Worm (Caenorhabditis elegans): ENCODE results near the gene scl-21.
A peak's percentile ranks its signal among the peaks of the same experiment; 100 is the strongest.

Gene scl-21

ce11 chrV:19519511-19519934 lies 24.0 kb upstream of the scl-21 start (continued):
- TF ChIP-seq cey-2 (tag; optimal IDR thresholded peaks at IDR 0.05; ENCODE audit: borderline replicate concordance, insufficient read depth): no peak
- TF ChIP-seq lir-3 (tag; optimal IDR thresholded peaks at IDR 0.05): no peak
- no peak for TF ChIP-seq zfp-2 (tag; optimal IDR thresholded peaks at IDR 0.05)
- TF ChIP-seq ces-1 (GFP tag; optimal IDR thresholded peaks at IDR 0.05): no peak
- no peak for TF ChIP-seq R02D3.7 (tag; optimal IDR thresholded peaks at IDR 0.05)
- TF ChIP-seq ceh-62 (tag; optimal IDR thresholded peaks at IDR 0.05): no peak
- no peak for TF ChIP-seq aly-2 (tag; optimal IDR thresholded peaks at IDR 0.05)
- no peak for TF ChIP-seq ceh-32 (tag; optimal IDR thresholded peaks at IDR 0.05; ENCODE audit: poor library complexity)
- peak; percentile 73 for TF ChIP-seq ceh-20 (GFP tag; IDR thresholded peaks at IDR 0.05)
- no peak for TF ChIP-seq nhr-237 (tag; optimal IDR thresholded peaks at IDR 0.05)
- TF ChIP-seq mep-1 (tag; optimal IDR thresholded peaks at IDR 0.05): no peak
- no peak for TF ChIP-seq zag-1 (tag; optimal IDR thresholded peaks at IDR 0.05)
- TF ChIP-seq madf-9 (GFP tag; conservative IDR thresholded peaks at IDR 0.05): peak; percentile 54
- peak; percentile 17 for TF ChIP-seq mes-2 (tag; optimal IDR thresholded peaks at IDR 0.05; ENCODE audit: poor library complexity, severe bottlenecking)
- peak; percentile 60; the same call in 1 of the 2 replicates for TF ChIP-seq dmd-8 (GFP tag; IDR thresholded peaks at IDR 0.05)
- TF ChIP-seq nhr-41 (GFP tag; IDR thresholded peaks at IDR 0.05): peak; percentile 52; the same call in 1 of the 2 replicates
- no peak for TF ChIP-seq F37D6.2 (tag; optimal IDR thresholded peaks at IDR 0.05)
- 0 out of 2 replicates have a peak, but pooled peaks have one; percentile 29 for TF ChIP-seq dmd-6 (GFP tag; IDR thresholded peaks at IDR 0.05)
- TF ChIP-seq dpl-1 (GFP tag; optimal IDR thresholded peaks at IDR 0.05): no peak
- peak; percentile 20; the same call in 1 of the 2 replicates for TF ChIP-seq Y48G9A.11 (GFP tag; IDR thresholded peaks at IDR 0.05)
- TF ChIP-seq zip-11 (GFP tag; IDR thresholded peaks at IDR 0.05): no peak
- peak; percentile 84 for TF ChIP-seq egl-43 (GFP tag; IDR thresholded peaks at IDR 0.05)
- TF ChIP-seq F44E2.7 (GFP tag; IDR thresholded peaks at IDR 0.05): 0 out of 2 replicates have a peak, but pooled peaks have one; percentile 4
- peak; percentile 82 for TF ChIP-seq D1046.2 (GFP tag; IDR thresholded peaks at IDR 0.05)
- no peak for TF ChIP-seq ceh-82 (tag; optimal IDR thresholded peaks at IDR 0.05)
- 0 out of 2 replicates have a peak, but pooled peaks have one; percentile 37 for TF ChIP-seq lim-7 (GFP tag; IDR thresholded peaks at IDR 0.05)
- no peak for TF ChIP-seq snpc-4 (tag; optimal IDR thresholded peaks at IDR 0.05)
- no peak for TF ChIP-seq nhr-6 (tag; optimal IDR thresholded peaks at IDR 0.05)
- TF ChIP-seq ceh-44 (GFP tag; IDR thresholded peaks at IDR 0.05): no peak
- no peak for TF ChIP-seq daf-12 (tag; optimal IDR thresholded peaks at IDR 0.05)
- TF ChIP-seq fkh-10 (GFP tag; optimal IDR thresholded peaks at IDR 0.05): no peak
- TF ChIP-seq nhr-10 (tag; optimal IDR thresholded peaks at IDR 0.05): no peak
- peak; percentile 8 for TF ChIP-seq rbr-2 (tag; optimal IDR thresholded peaks at IDR 0.05)
- TF ChIP-seq hmg-1.1 (GFP tag; IDR thresholded peaks at IDR 0.05): peak; percentile 46; the same call in 1 of the 2 replicates
- no peak for TF ChIP-seq sdz-12 (GFP tag; optimal IDR thresholded peaks at IDR 0.05)
- TF ChIP-seq unc-62 (GFP tag; optimal IDR thresholded peaks at IDR 0.05 in 1 of 2): no peak
- TF ChIP-seq unc-62 (tag; optimal IDR thresholded peaks at IDR 0.05): no peak
- peak; percentile 72 for TF ChIP-seq vab-7 (GFP tag; IDR thresholded peaks at IDR 0.05)
- peak; percentile 63 for TF ChIP-seq lin-38 (GFP tag; IDR thresholded peaks at IDR 0.05)
- peak; percentile 33 for TF ChIP-seq spr-3 (GFP tag; optimal IDR thresholded peaks at IDR 0.05)
- no peak for TF ChIP-seq F26F4.8 (GFP tag; conservative IDR thresholded peaks at IDR 0.05)
- no peak for TF ChIP-seq attf-4 (tag; optimal IDR thresholded peaks at IDR 0.05)
- no peak for TF ChIP-seq ztf-7 (tag; optimal IDR thresholded peaks at IDR 0.05)
- no peak for TF ChIP-seq lin-39 (tag; optimal IDR thresholded peaks at IDR 0.05)
- TF ChIP-seq nhr-111 (GFP tag; optimal IDR thresholded peaks at IDR 0.05): no peak
- peak; percentile 31 for TF ChIP-seq hlh-11 (tag; optimal IDR thresholded peaks at IDR 0.05)
- peak; percentile 37; the same call in 1 of the 2 replicates for TF ChIP-seq tra-1 (GFP tag; IDR thresholded peaks at IDR 0.05)
- TF ChIP-seq dmd-9 (GFP tag; IDR thresholded peaks at IDR 0.05): no peak
- no peak for TF ChIP-seq nhr-25 (tag; optimal IDR thresholded peaks at IDR 0.05; ENCODE audit: borderline replicate concordance, insufficient read depth)
- no peak for TF ChIP-seq unc-39 (tag; optimal IDR thresholded peaks at IDR 0.05)
- TF ChIP-seq T26A8.4 (GFP tag; IDR thresholded peaks at IDR 0.05): peak; percentile 96
- TF ChIP-seq ceh-28 (tag; optimal IDR thresholded peaks at IDR 0.05): no peak
